Worm (Caenorhabditis elegans): ENCODE data around the gene tsp-17.

ce11 chrX:3689802-3690201, 8.8 kb downstream of the tsp-17 start:
- TF ChIP-seq nhr-28 (tag; optimal IDR thresholded peaks at IDR 0.05): no peak
- no peak for TF ChIP-seq lin-13 (tag; optimal IDR thresholded peaks at IDR 0.05)
- no peak for TF ChIP-seq ceh-39 (tag; optimal IDR thresholded peaks at IDR 0.05)

Data from whole organism, mixed stage, embryonic.